Fruit fly (Drosophila melanogaster) whole organism, embryonic: ENCODE measurements around the gene CG6012.

Source experiments
- Ada2b ChIP-seq: fragments of 200-800 bp; sonication (Bioruptor generic); IDR thresholded peaks from 2 replicates; pipeline ENCODE4 v1.3.6; 2022; ENCODE audit warnings: missing biosample characterization, missing genetic modification characterization
- Bgb ChIP-seq: fragments of 200-800 bp; sonication (Bioruptor generic); IDR thresholded peaks from 2 replicates; pipeline ENCODE4 v1.3.6; 2022; ENCODE audit warnings: missing biosample characterization, missing genetic modification characterization; ENCODE audit not compliant: partially characterized antibody
- Blimp-1 ChIP-seq: fragments of 200-800 bp; sonication (Bioruptor generic); optimal IDR thresholded peaks from 3 replicates; lab custom pipeline; 2018; ENCODE audit warnings: missing biosample characterization, missing genetic modification characterization, mild to moderate bottlenecking, moderate library complexity, missing genetic modification reagents
- BtbVII ChIP-seq: fragments of 200-800 bp; sonication (Bioruptor generic); optimal IDR thresholded peaks from 3 replicates; lab custom pipeline; 2017; ENCODE audit warnings: missing biosample characterization, mild to moderate bottlenecking, missing genetic modification characterization
- Bteb2 ChIP-seq: fragments of 200-800 bp; sonication (Bioruptor generic); optimal IDR thresholded peaks from 2 replicates; lab custom pipeline; 2016; ENCODE audit warnings: missing biosample characterization, missing genetic modification characterization
- CG10267 ChIP-seq: fragments of 200-800 bp; sonication (Bioruptor generic); optimal IDR thresholded peaks from 2 replicates; lab custom pipeline; 2018; ENCODE audit warnings: missing biosample characterization, mild to moderate bottlenecking, missing genetic modification characterization, moderate library complexity
- CG10431 ChIP-seq: fragments of 200-800 bp; sonication (Bioruptor generic); optimal IDR thresholded peaks from 3 replicates; lab custom pipeline; 2018; ENCODE audit warnings: missing biosample characterization, mild to moderate bottlenecking, missing genetic modification characterization
- CG10959 ChIP-seq: fragments of 200-800 bp; sonication (Bioruptor generic); IDR thresholded peaks from 2 replicates; pipeline ENCODE4 v1.3.6; 2022; ENCODE audit warnings: missing biosample characterization, missing genetic modification characterization
- CG11696 ChIP-seq: fragments of 200-800 bp; sonication (Bioruptor generic); IDR thresholded peaks from 2 replicates; pipeline ENCODE4 v1.3.6; 2022; ENCODE audit warnings: missing biosample characterization, missing genetic modification characterization
- CG12299 ChIP-seq: fragments of 200-800 bp; sonication (Bioruptor generic); optimal IDR thresholded peaks from 2 replicates; lab custom pipeline; 2018; ENCODE audit warnings: missing biosample characterization, mild to moderate bottlenecking, missing genetic modification characterization
- CG12659 ChIP-seq: fragments of 200-800 bp; sonication (Bioruptor generic); optimal IDR thresholded peaks from 3 replicates; lab custom pipeline; 2017; ENCODE audit warnings: mild to moderate bottlenecking, missing biosample characterization, missing genetic modification reagents, missing genetic modification characterization
- CG14965 ChIP-seq: fragments of 200-800 bp; sonication (Bioruptor generic); optimal IDR thresholded peaks from 2 replicates; lab custom pipeline; 2016; ENCODE audit warnings: missing biosample characterization, missing genetic modification characterization, borderline replicate concordance
- CG1529 ChIP-seq: fragments of 200-800 bp; sonication (Bioruptor generic); optimal IDR thresholded peaks from 3 replicates; lab custom pipeline; 2018; ENCODE audit warnings: missing biosample characterization, missing genetic modification characterization
- CG1603 ChIP-seq: fragments of 200-800 bp; sonication (Bioruptor generic); optimal IDR thresholded peaks from 2 replicates; lab custom pipeline; 2019; ENCODE audit warnings: missing biosample characterization, mild to moderate bottlenecking, missing genetic modification characterization, moderate library complexity
- CG16815 ChIP-seq: fragments of 200-800 bp; sonication (Bioruptor generic); optimal IDR thresholded peaks from 3 replicates; lab custom pipeline; 2017; ENCODE audit warnings: missing biosample characterization, mild to moderate bottlenecking, missing genetic modification characterization
- CG3065 ChIP-seq: fragments of 200-800 bp; sonication (Bioruptor generic); optimal IDR thresholded peaks from 2 replicates; lab custom pipeline; 2016; ENCODE audit warnings: missing biosample characterization, missing genetic modification characterization
- CG3726 ChIP-seq: fragments of 200-800 bp; sonication (Bioruptor generic); IDR thresholded peaks from 3 replicates; pipeline ENCODE4, ENCODE4 v1.3.6; 2022; ENCODE audit warnings: missing biosample characterization, missing genetic modification characterization
- CG3995 ChIP-seq: fragments of 200-800 bp; sonication (Bioruptor generic); optimal IDR thresholded peaks from 3 replicates; lab custom pipeline; 2016; ENCODE audit warnings: missing biosample characterization, missing genetic modification characterization
- CG4328 ChIP-seq: fragments of 200-800 bp; sonication (Bioruptor generic); optimal IDR thresholded peaks from 3 replicates; lab custom pipeline; 2017; ENCODE audit warnings: missing biosample characterization, missing genetic modification reagents, missing genetic modification characterization
- CG4424 ChIP-seq: fragments of 200-800 bp; sonication (Bioruptor generic); optimal IDR thresholded peaks from 3 replicates; lab custom pipeline; 2016; ENCODE audit warnings: missing biosample characterization, missing genetic modification characterization
- CG6689 ChIP-seq: fragments of 200-800 bp; sonication (Bioruptor generic); IDR thresholded peaks from 2 replicates; pipeline ENCODE4 v1.3.6; 2022; ENCODE audit warnings: missing biosample characterization, missing genetic modification characterization
- CG6791 ChIP-seq: fragments of 200-800 bp; sonication (Bioruptor generic); IDR thresholded peaks from 3 replicates; pipeline ENCODE4 v1.3.6; 2022; ENCODE audit warnings: missing biosample characterization, missing genetic modification characterization; ENCODE audit not compliant: partially characterized antibody
- CG7372 ChIP-seq: fragments of 200-800 bp; sonication (Bioruptor generic); IDR thresholded peaks from 2 replicates; pipeline ENCODE4 v1.3.6; 2022; ENCODE audit warnings: missing biosample characterization, missing genetic modification characterization
- CG7928 ChIP-seq: fragments of 200-800 bp; sonication (Bioruptor generic); optimal IDR thresholded peaks from 2 replicates; lab custom pipeline; 2017; ENCODE audit warnings: missing biosample characterization, mild to moderate bottlenecking, missing genetic modification characterization
- CG7987 ChIP-seq: fragments of 200-800 bp; sonication (Bioruptor generic); optimal IDR thresholded peaks from 2 replicates; lab custom pipeline; 2018; ENCODE audit warnings: missing biosample characterization, mild to moderate bottlenecking, missing genetic modification characterization, moderate library complexity
- CG8765 ChIP-seq: fragments of 200-800 bp; sonication (Bioruptor generic); IDR thresholded peaks from 2 replicates; pipeline ENCODE4 v1.3.6; 2022; ENCODE audit warnings: missing biosample characterization, missing genetic modification characterization
- Ets97D ChIP-seq: fragments of 200-800 bp; sonication (Bioruptor generic); optimal IDR thresholded peaks from 3 replicates; lab custom pipeline; 2016; ENCODE audit warnings: missing biosample characterization, missing genetic modification characterization
- HHEX ChIP-seq: fragments of 200-800 bp; sonication (Bioruptor generic); optimal IDR thresholded peaks from 3 replicates; lab custom pipeline; 2017; ENCODE audit warnings: missing biosample characterization, mild to moderate bottlenecking, missing genetic modification characterization, missing genetic modification reagents
- HLH3B ChIP-seq: fragments of 200-800 bp; sonication (Bioruptor generic); IDR thresholded peaks from 2 replicates; pipeline ENCODE4 v1.3.6; 2022; ENCODE audit warnings: missing biosample characterization, missing genetic modification characterization
- Hsf ChIP-seq: fragments of 200-800 bp; sonication (Bioruptor generic); optimal IDR thresholded peaks from 3 replicates; lab custom pipeline; 2016; ENCODE audit warnings: missing biosample characterization, missing genetic modification characterization
- MTF-1 ChIP-seq: fragments of 200-800 bp; sonication (Bioruptor generic); optimal IDR thresholded peaks from 2 replicates; lab custom pipeline; 2018; ENCODE audit warnings: missing biosample characterization, mild to moderate bottlenecking, missing genetic modification characterization, borderline replicate concordance
- Meics ChIP-seq: fragments of 200-800 bp; sonication (Bioruptor generic); optimal IDR thresholded peaks from 2 replicates; lab custom pipeline; 2017; ENCODE audit warnings: missing biosample characterization, mild to moderate bottlenecking, missing genetic modification characterization
- Mrtf ChIP-seq: fragments of 200-800 bp; sonication (Bioruptor generic); IDR thresholded peaks from 3 replicates; pipeline ENCODE4 v1.3.6; 2022; ENCODE audit warnings: missing biosample characterization, missing genetic modification characterization
- NfI ChIP-seq: fragments of 200-800 bp; sonication (Bioruptor generic); optimal IDR thresholded peaks from 3 replicates; lab custom pipeline; 2018; ENCODE audit warnings: missing biosample characterization, mild to moderate bottlenecking, missing genetic modification characterization, moderate library complexity
- Scr ChIP-seq: fragments of 200-800 bp; sonication (Bioruptor generic); IDR thresholded peaks from 2 replicates; pipeline ENCODE4 v1.3.6; 2022; ENCODE audit warnings: missing biosample characterization, missing genetic modification characterization; ENCODE audit not compliant: partially characterized antibody
- Stat92E ChIP-seq, 3 experiments: fragments of >200 bp in 2 of 3; fragments of 200-800 bp in 1 of 3; sonication (Bioruptor generic) in 1 of 3; optimal IDR thresholded peaks; 2 replicates each; lab custom pipeline; 2017 to 2019; ENCODE audit warnings: missing biosample characterization in 3 of 3, missing genetic modification characterization in 3 of 3, mild to moderate bottlenecking in 1 of 3, moderate library complexity in 1 of 3
- Usf ChIP-seq: fragments of 200-800 bp; sonication (Bioruptor generic); optimal IDR thresholded peaks from 2 replicates; lab custom pipeline; 2017; ENCODE audit warnings: missing genotype, missing biosample characterization, missing genetic modification characterization
- chm ChIP-seq: fragments of 200-800 bp; sonication (Bioruptor generic); IDR thresholded peaks from 2 replicates; pipeline ENCODE4 v1.3.6; 2022; ENCODE audit warnings: missing biosample characterization, missing genetic modification characterization
- dmrt99B ChIP-seq: fragments of 200-800 bp; sonication (Bioruptor generic); optimal IDR thresholded peaks from 2 replicates; lab custom pipeline; 2018; ENCODE audit warnings: missing biosample characterization, mild to moderate bottlenecking, missing genetic modification characterization, moderate library complexity
- exex ChIP-seq: fragments of 200-800 bp; sonication (Bioruptor generic); optimal IDR thresholded peaks from 4 replicates; lab custom pipeline; 2018; ENCODE audit warnings: missing biosample characterization, mild to moderate bottlenecking, missing genetic modification characterization, moderate library complexity
- fd64A ChIP-seq: fragments of 200-800 bp; sonication (Bioruptor generic); optimal IDR thresholded peaks from 3 replicates; lab custom pipeline; 2018; ENCODE audit warnings: missing biosample characterization, mild to moderate bottlenecking, missing genetic modification characterization
- gsb-n ChIP-seq: fragments of 200-800 bp; sonication (Bioruptor generic); optimal IDR thresholded peaks from 3 replicates; lab custom pipeline; 2018; ENCODE audit warnings: missing biosample characterization, mild to moderate bottlenecking, missing genetic modification characterization
- h ChIP-seq: fragments of >200 bp; optimal IDR thresholded peaks from 2 replicates; lab custom pipeline; 2017
- her ChIP-seq: fragments of 200-800 bp; sonication (Bioruptor generic); optimal IDR thresholded peaks from 2 replicates; lab custom pipeline; 2016; ENCODE audit warnings: missing biosample characterization, missing genetic modification characterization
- insv ChIP-seq, 2 experiments: fragments of 200-800 bp; sonication (Bioruptor generic); optimal IDR thresholded peaks; 3 replicates each; lab custom pipeline; 2016 to 2018; ENCODE audit warnings: missing biosample characterization in 2 of 2, missing genetic modification characterization in 2 of 2
- kay ChIP-seq: fragments of 200-800 bp; sonication (Bioruptor generic); optimal IDR thresholded peaks from 2 replicates; lab custom pipeline; 2016; ENCODE audit warnings: missing biosample characterization, missing genetic modification characterization
- lola ChIP-seq, 3 experiments: fragments of >200 bp in 2 of 3; fragments of 200-800 bp in 1 of 3; sonication (Bioruptor generic) in 1 of 3; optimal IDR thresholded peaks; 2 replicates each; lab custom pipeline; 2017 to 2019; ENCODE audit warnings: missing biosample characterization in 3 of 3, missing genetic modification characterization in 3 of 3, mild to moderate bottlenecking in 1 of 3, moderate library complexity in 1 of 3
- seq ChIP-seq: fragments of 200-800 bp; sonication (Bioruptor generic); IDR thresholded peaks from 2 replicates; pipeline ENCODE4 v1.3.6; 2022; ENCODE audit warnings: missing biosample characterization, missing genetic modification characterization
- sisA ChIP-seq: fragments of 200-800 bp; sonication (Bioruptor generic); IDR thresholded peaks from 2 replicates; pipeline ENCODE4 v1.3.6; 2022; ENCODE audit warnings: missing biosample characterization, missing genetic modification characterization
- sob ChIP-seq: fragments of 200-800 bp; sonication (Bioruptor generic); IDR thresholded peaks from 2 replicates; pipeline ENCODE4 v1.3.6; 2022; ENCODE audit warnings: missing biosample characterization, missing genetic modification characterization
- zfh2 ChIP-seq: fragments of 200-800 bp; sonication (Bioruptor generic); optimal IDR thresholded peaks from 2 replicates; lab custom pipeline; 2016; ENCODE audit warnings: missing biosample characterization, missing genetic modification characterization

Gene CG6012

DNA sequence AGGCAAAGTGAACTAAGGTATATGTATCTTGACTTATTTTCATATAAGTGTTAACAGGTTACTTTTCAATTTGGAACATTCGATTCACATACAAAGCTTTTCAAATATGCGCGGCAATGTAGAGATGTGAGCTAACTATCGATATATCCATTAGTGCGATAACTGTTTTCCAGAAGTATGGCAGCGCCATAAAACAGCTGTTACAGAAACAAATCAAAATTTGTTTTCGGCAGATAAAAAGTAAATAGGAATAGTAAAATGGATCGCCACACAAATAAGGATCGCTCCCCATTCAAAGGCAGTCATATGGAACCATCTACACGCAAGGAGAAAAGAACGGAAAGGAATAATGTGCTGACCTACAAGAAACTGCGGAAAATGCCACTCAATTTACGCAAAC is 18.0 kb upstream of the CG6012 start, which contains the start of the genes CG32832, CG31743 and CG34313 (continued):
- no peak for TF ChIP-seq Meics (GFP tag; lab: Kevin White, UChicago)
- TF ChIP-seq CG7987, result no peak
- no peak for TF ChIP-seq CG16815 (GFP tag; lab: Kevin White, UChicago)
- no peak for TF ChIP-seq Mrtf (GFP tag; lab: Robert Waterston, UW)
- peak; percentile 20 for TF ChIP-seq exex (tag; lab: Kevin White, UChicago)
- TF ChIP-seq BtbVII (GFP tag; lab: Kevin White, UChicago), result no peak
- TF ChIP-seq HHEX, result no peak
- TF ChIP-seq dmrt99B (tag; lab: Kevin White, UChicago), result no peak
- no peak for TF ChIP-seq CG7372 (GFP tag; lab: Robert Waterston, UW)
- TF ChIP-seq CG12659 (GFP tag; lab: Kevin White, UChicago), result peak; percentile 19
- peak; percentile 55 for TF ChIP-seq CG1603 (tag; lab: Kevin White, UChicago)
- no peak for TF ChIP-seq gsb-n (tag; lab: Kevin White, UChicago)
- TF ChIP-seq CG6791 (GFP tag; lab: Robert Waterston, UW), result peak; percentile 74
- no peak for TF ChIP-seq lola (GFP tag; optimal IDR thresholded peaks at IDR 0.05; lab: Kevin White, UChicago)
- no peak for TF ChIP-seq fd64A (GFP tag; lab: Kevin White, UChicago)
- TF ChIP-seq MTF-1 (GFP tag; lab: Kevin White, UChicago), result no peak
- no peak for TF ChIP-seq CG10959 (GFP tag; lab: Robert Waterston, UW)
- no peak for TF ChIP-seq CG4424
- TF ChIP-seq CG1529 (GFP tag; lab: Kevin White, UChicago), result no peak
- TF ChIP-seq seq (GFP tag; lab: Robert Waterston, UW), result no peak
- peak; percentile 76 for TF ChIP-seq Bgb (GFP tag; lab: Robert Waterston, UW)
- TF ChIP-seq CG10267 (tag; lab: Kevin White, UChicago), result peak; percentile 2
- no peak for TF ChIP-seq CG12299
- no peak for TF ChIP-seq h (lab: Kevin White, UChicago)
- no peak for TF ChIP-seq Ada2b (GFP tag; lab: Robert Waterston, UW)
- TF ChIP-seq NfI (GFP tag; lab: Kevin White, UChicago), result no peak
- TF ChIP-seq Stat92E (GFP tag; optimal IDR thresholded peaks at IDR 0.05; lab: Kevin White, UChicago), result peak in 1 of 3 experiments; percentile 35
- no peak for TF ChIP-seq CG7928 (GFP tag; lab: Kevin White, UChicago)
- TF ChIP-seq sob (GFP tag; lab: Robert Waterston, UW), result no peak
- no peak for TF ChIP-seq kay (GFP tag; lab: Kevin White, UChicago)
- TF ChIP-seq sisA (GFP tag; lab: Robert Waterston, UW), result no peak
- TF ChIP-seq CG6689 (GFP tag; lab: Robert Waterston, UW), result no peak
- no peak for TF ChIP-seq her (GFP tag; lab: Kevin White, UChicago)
- no peak for TF ChIP-seq CG8765 (GFP tag; lab: Robert Waterston, UW)
- TF ChIP-seq insv (GFP tag; optimal IDR thresholded peaks at IDR 0.05; lab: Kevin White, UChicago), result no peak
- no peak for TF ChIP-seq Bteb2 (GFP tag; lab: Kevin White, UChicago)
- TF ChIP-seq chm (GFP tag; lab: Robert Waterston, UW), result no peak
- no peak for TF ChIP-seq CG14965
- TF ChIP-seq CG10431, result no peak
- no peak for TF ChIP-seq Usf
- no peak for TF ChIP-seq Hsf
- no peak for TF ChIP-seq CG3726 (GFP tag; lab: Robert Waterston, UW)
- TF ChIP-seq Scr (GFP tag; lab: Robert Waterston, UW), result peak; percentile 78
- TF ChIP-seq HLH3B, result no peak
- TF ChIP-seq CG11696 (GFP tag; lab: Robert Waterston, UW), result no peak
- no peak for TF ChIP-seq CG3995 (GFP tag; lab: Kevin White, UChicago)
- no peak for TF ChIP-seq Blimp-1 (GFP tag; lab: Kevin White, UChicago)
- peak; percentile 52 for TF ChIP-seq Ets97D
- no peak for TF ChIP-seq zfh2 (GFP tag; lab: Kevin White, UChicago)
- no peak for TF ChIP-seq CG3065
- no peak for TF ChIP-seq CG4328 (GFP tag; lab: Kevin White, UChicago)
